Fruit fly (Drosophila melanogaster) whole organism, embryonic: ENCODE data around the gene CG31776.

ENCODE experiments used
- Awh ChIP-seq: fragments of 200-800 bp; sonication (Bioruptor generic); IDR thresholded peaks from 2 replicates; pipeline ENCODE4, ENCODE4 v1.3.6; 2022; ENCODE audit warnings: missing biosample characterization, missing genetic modification characterization
- CG10147 ChIP-seq: fragments of 200-800 bp; sonication (Bioruptor generic); optimal IDR thresholded peaks from 2 replicates; lab custom pipeline; 2019; ENCODE audit warnings: missing biosample characterization, mild to moderate bottlenecking, missing genetic modification characterization, moderate library complexity
- CG10959 ChIP-seq: fragments of 200-800 bp; sonication (Bioruptor generic); IDR thresholded peaks from 2 replicates; pipeline ENCODE4 v1.3.6; 2022; ENCODE audit warnings: missing biosample characterization, missing genetic modification characterization
- CG10979 ChIP-seq: fragments of 200-800 bp; sonication (Bioruptor generic); optimal IDR thresholded peaks from 2 replicates; lab custom pipeline; 2018; ENCODE audit warnings: missing biosample characterization, mild to moderate bottlenecking, missing genetic modification characterization, moderate library complexity
- CG11247 ChIP-seq: fragments of 200-800 bp; sonication (Bioruptor generic); IDR thresholded peaks from 2 replicates; pipeline ENCODE4 v1.3.6; 2022; ENCODE audit warnings: missing biosample characterization, missing genetic modification characterization
- CG11695 ChIP-seq: fragments of 200-800 bp; sonication (Bioruptor generic); IDR thresholded peaks from 3 replicates; pipeline ENCODE4 v1.3.6; 2022; ENCODE audit warnings: missing biosample characterization, missing genetic modification characterization
- CG11696 ChIP-seq: fragments of 200-800 bp; sonication (Bioruptor generic); IDR thresholded peaks from 2 replicates; pipeline ENCODE4 v1.3.6; 2022; ENCODE audit warnings: missing biosample characterization, missing genetic modification characterization
- CG12155 ChIP-seq: fragments of 200-800 bp; sonication (Bioruptor generic); optimal IDR thresholded peaks from 3 replicates; lab custom pipeline; 2016; ENCODE audit warnings: missing biosample characterization, missing genetic modification characterization
- CG13424 ChIP-seq: fragments of 200-800 bp; sonication (Bioruptor generic); optimal IDR thresholded peaks from 2 replicates; lab custom pipeline; 2019; ENCODE audit warnings: missing biosample characterization, mild to moderate bottlenecking, missing genetic modification characterization, moderate library complexity
- CG1529 ChIP-seq: fragments of 200-800 bp; sonication (Bioruptor generic); optimal IDR thresholded peaks from 3 replicates; lab custom pipeline; 2018; ENCODE audit warnings: missing biosample characterization, missing genetic modification characterization
- CG15514 ChIP-seq: fragments of 200-800 bp; sonication (Bioruptor generic); optimal IDR thresholded peaks from 3 replicates; lab custom pipeline; 2017; ENCODE audit warnings: missing biosample characterization, missing genetic modification characterization, mild to moderate bottlenecking, moderate library complexity, missing genetic modification reagents
- CG15601 ChIP-seq: fragments of 200-800 bp; sonication (Bioruptor generic); optimal IDR thresholded peaks from 3 replicates; lab custom pipeline; 2019; ENCODE audit warnings: missing biosample characterization, mild to moderate bottlenecking, missing genetic modification characterization, moderate library complexity
- CG16779 ChIP-seq: fragments of 200-800 bp; sonication (Bioruptor generic); IDR thresholded peaks from 2 replicates; pipeline ENCODE4 v1.3.6; 2022; ENCODE audit warnings: missing biosample characterization, missing genetic modification characterization
- CG16813 ChIP-seq: fragments of 200-800 bp; sonication (Bioruptor generic); IDR thresholded peaks from 3 replicates; pipeline ENCODE4 v1.3.6; 2022; ENCODE audit warnings: missing biosample characterization, missing genetic modification characterization; ENCODE audit not compliant: partially characterized antibody
- CG16815 ChIP-seq: fragments of 200-800 bp; sonication (Bioruptor generic); optimal IDR thresholded peaks from 3 replicates; lab custom pipeline; 2017; ENCODE audit warnings: missing biosample characterization, mild to moderate bottlenecking, missing genetic modification characterization
- CG18764 ChIP-seq: fragments of 200-800 bp; sonication (Bioruptor generic); optimal IDR thresholded peaks from 3 replicates; lab custom pipeline; 2016; ENCODE audit warnings: missing biosample characterization, missing genetic modification characterization
- CG2712 ChIP-seq: fragments of 200-800 bp; optimal IDR thresholded peaks from 3 replicates; lab custom pipeline; 2019; ENCODE audit warnings: missing biosample characterization, mild to moderate bottlenecking, missing genetic modification characterization, moderate library complexity
- CG32532 ChIP-seq: fragments of 200-800 bp; sonication (Bioruptor generic); IDR thresholded peaks from 2 replicates; pipeline ENCODE4 v1.3.6; 2022; ENCODE audit warnings: missing biosample characterization, missing genetic modification characterization
- CG32772 ChIP-seq: fragments of 200-800 bp; sonication (Bioruptor generic); IDR thresholded peaks from 2 replicates; pipeline ENCODE4 v1.3.6; 2022; ENCODE audit warnings: missing biosample characterization, missing genetic modification characterization
- CG4820 ChIP-seq: fragments of 200-800 bp; sonication (Bioruptor generic); optimal IDR thresholded peaks from 3 replicates; lab custom pipeline; 2016; ENCODE audit warnings: missing biosample characterization, missing genetic modification characterization
- CG5953 ChIP-seq: fragments of 200-800 bp; sonication (Bioruptor generic); IDR thresholded peaks from 2 replicates; pipeline ENCODE4 v1.3.6; 2022; ENCODE audit warnings: missing biosample characterization, missing genetic modification characterization
- CG9876 ChIP-seq: fragments of 200-800 bp; sonication (Bioruptor generic); optimal IDR thresholded peaks from 2 replicates; lab custom pipeline; 2016; ENCODE audit warnings: missing biosample characterization, missing genetic modification characterization
- CHES-1-like ChIP-seq: fragments of 200-800 bp; sonication (Bioruptor generic); optimal IDR thresholded peaks from 2 replicates; lab custom pipeline; 2016; ENCODE audit warnings: missing biosample characterization, missing genetic modification characterization
- Dfd ChIP-seq, 2 experiments: fragments of >200 bp; optimal IDR thresholded peaks; 2 replicates each; lab custom pipeline; 2017; ENCODE audit warnings: missing biosample characterization in 2 of 2, missing genetic modification characterization in 2 of 2
- Drgx ChIP-seq: fragments of 200-800 bp; sonication (Bioruptor generic); IDR thresholded peaks from 2 replicates; pipeline ENCODE4 v1.3.6; 2022; ENCODE audit warnings: missing biosample characterization, missing genetic modification characterization
- Mes4 ChIP-seq: fragments of 200-800 bp; sonication (Bioruptor generic); optimal IDR thresholded peaks from 2 replicates; lab custom pipeline; 2016; ENCODE audit warnings: missing biosample characterization, missing genetic modification characterization
- Side ChIP-seq: fragments of 200-800 bp; sonication (Bioruptor generic); optimal IDR thresholded peaks from 2 replicates; lab custom pipeline; 2016; ENCODE audit warnings: missing biosample characterization, missing genetic modification characterization
- Ssrp ChIP-seq: fragments of 200-800 bp; sonication (Bioruptor generic); optimal IDR thresholded peaks from 2 replicates; lab custom pipeline; 2018; ENCODE audit warnings: missing biosample characterization, mild to moderate bottlenecking, missing genetic modification characterization, moderate library complexity
- Trl ChIP-seq, 3 experiments: fragments of >200 bp in 2 of 3; fragments of 200-800 bp in 1 of 3; sonication (Bioruptor generic) in 1 of 3; optimal IDR thresholded peaks; 2 replicates in 1 of 3; 3 replicates in 2 of 3; lab custom pipeline; 2016 to 2017; ENCODE audit warnings: missing biosample characterization in 1 of 3, missing genetic modification characterization in 1 of 3
- br ChIP-seq: fragments of >200 bp; optimal IDR thresholded peaks from 2 replicates; lab custom pipeline; 2017
- crc ChIP-seq: fragments of 200-800 bp; sonication (Bioruptor generic); optimal IDR thresholded peaks from 2 replicates; lab custom pipeline; 2016; ENCODE audit warnings: missing biosample characterization, missing genetic modification characterization
- da ChIP-seq: fragments of 200-800 bp; sonication (Bioruptor generic); optimal IDR thresholded peaks from 2 replicates; lab custom pipeline; 2016; ENCODE audit warnings: missing biosample characterization, missing genetic modification characterization
- dan ChIP-seq: fragments of 200-800 bp; sonication (Bioruptor generic); IDR thresholded peaks from 2 replicates; pipeline ENCODE4 v1.3.6; 2022; ENCODE audit warnings: missing biosample characterization, missing genetic modification characterization
- dm ChIP-seq: fragments of 200-800 bp; sonication (Bioruptor generic); optimal IDR thresholded peaks from 3 replicates; lab custom pipeline; 2016; ENCODE audit warnings: missing biosample characterization, missing genetic modification characterization
- dmrt99B ChIP-seq: fragments of 200-800 bp; sonication (Bioruptor generic); optimal IDR thresholded peaks from 2 replicates; lab custom pipeline; 2018; ENCODE audit warnings: missing biosample characterization, mild to moderate bottlenecking, missing genetic modification characterization, moderate library complexity
- dysf ChIP-seq: fragments of 200-800 bp; sonication (Bioruptor generic); IDR thresholded peaks from 3 replicates; pipeline ENCODE4 v1.3.6; 2022; ENCODE audit warnings: missing biosample characterization, missing genetic modification characterization
- hbn ChIP-seq: fragments of 200-800 bp; sonication (Bioruptor generic); IDR thresholded peaks from 2 replicates; pipeline ENCODE4 v1.3.6; 2022; ENCODE audit warnings: missing biosample characterization, missing genetic modification characterization; ENCODE audit not compliant: partially characterized antibody
- hkb ChIP-seq, 2 experiments: fragments of 200-800 bp in 1 of 2; fragments of >200 bp in 1 of 2; sonication (Bioruptor generic) in 1 of 2; IDR thresholded peaks in 1 of 2; optimal IDR thresholded peaks in 1 of 2; 2 replicates each; pipeline versions ENCODE4 v1.3.6 to Lab custom; 2017 to 2022; ENCODE audit warnings: missing biosample characterization in 1 of 2, missing genetic modification characterization in 1 of 2
- hth ChIP-seq: fragments of >200 bp; optimal IDR thresholded peaks from 2 replicates; lab custom pipeline; 2017; ENCODE audit warnings: inconsistent platforms
- jing ChIP-seq: fragments of 200-800 bp; sonication (Bioruptor generic); optimal IDR thresholded peaks from 2 replicates; lab custom pipeline; 2018; ENCODE audit warnings: missing biosample characterization, mild to moderate bottlenecking, missing genetic modification characterization
- lbe ChIP-seq: fragments of 200-800 bp; sonication (Bioruptor generic); optimal IDR thresholded peaks from 2 replicates; lab custom pipeline; 2016; ENCODE audit warnings: missing biosample characterization, mild to moderate bottlenecking, missing genetic modification characterization
- lilli ChIP-seq: fragments of 200-800 bp; sonication (Bioruptor generic); optimal IDR thresholded peaks from 3 replicates; lab custom pipeline; 2016; ENCODE audit warnings: missing biosample characterization, missing genetic modification characterization
- luna ChIP-seq: fragments of 200-800 bp; sonication (Bioruptor generic); optimal IDR thresholded peaks from 2 replicates; lab custom pipeline; 2016; ENCODE audit warnings: missing biosample characterization, missing genetic modification characterization
- pzg ChIP-seq: fragments of 200-800 bp; sonication (Bioruptor generic); optimal IDR thresholded peaks from 3 replicates; lab custom pipeline; 2018; ENCODE audit warnings: missing biosample characterization, mild to moderate bottlenecking, missing genetic modification characterization, moderate library complexity
- sd ChIP-seq: fragments of 200-800 bp; sonication (Bioruptor generic); optimal IDR thresholded peaks from 3 replicates; lab custom pipeline; 2018; ENCODE audit warnings: missing biosample characterization, mild to moderate bottlenecking, missing genetic modification characterization, moderate library complexity
- sens ChIP-seq: fragments of 200-800 bp; sonication (Bioruptor generic); peaks from one replicate; lab custom pipeline; 2016; ENCODE audit warnings: missing biosample characterization, missing genetic modification characterization
- ssp ChIP-seq: fragments of 200-800 bp; sonication (Bioruptor generic); IDR thresholded peaks from 2 replicates; pipeline ENCODE4 v1.3.6; 2022; ENCODE audit warnings: missing biosample characterization, missing genetic modification characterization
- tap ChIP-seq: fragments of 200-800 bp; optimal IDR thresholded peaks from 3 replicates; lab custom pipeline; 2019; ENCODE audit warnings: missing biosample characterization, mild to moderate bottlenecking, missing genetic modification characterization, moderate library complexity
- toy ChIP-seq: fragments of 200-800 bp; sonication (Bioruptor generic); IDR thresholded peaks from 2 replicates; pipeline ENCODE4 v1.3.6; 2022; ENCODE audit warnings: missing biosample characterization, missing genetic modification characterization
- unpg ChIP-seq: fragments of 200-800 bp; sonication (Bioruptor generic); optimal IDR thresholded peaks from 3 replicates; lab custom pipeline; 2018; ENCODE audit warnings: missing biosample characterization, mild to moderate bottlenecking, missing genetic modification characterization, moderate library complexity
- zen ChIP-seq: fragments of 200-800 bp; sonication (Bioruptor generic); optimal IDR thresholded peaks from 3 replicates; lab custom pipeline; 2018; ENCODE audit warnings: missing biosample characterization, mild to moderate bottlenecking, missing genetic modification characterization, moderate library complexity

Gene CG31776

dm6 chr2L:3435086-3435485, 34.9 kb upstream of the CG31776 start (continued):
- peak; percentile 22 for TF ChIP-seq CG16815 (GFP tag; lab: Kevin White, UChicago)
- TF ChIP-seq Dfd (GFP tag; optimal IDR thresholded peaks at IDR 0.05; lab: Kevin White, UChicago) = no peak
- 0 out of 2 replicates have a peak, but pooled peaks have one; percentile 25 for TF ChIP-seq CG32532 (GFP tag; lab: Robert Waterston, UW)
- peak; percentile 69 for TF ChIP-seq dmrt99B (tag; lab: Kevin White, UChicago)
- peak; percentile 33; the same call in 1 of the 2 replicates for TF ChIP-seq CG5953
- no peak for TF ChIP-seq hkb (optimal IDR thresholded peaks at IDR 0.05; lab: Kevin White, UChicago)
- peak; percentile 67 for TF ChIP-seq hkb (GFP tag; IDR thresholded peaks at IDR 0.05; lab: Robert Waterston, UW)
- TF ChIP-seq CG10959 = peak; percentile 64
- no peak for TF ChIP-seq br (lab: Kevin White, UChicago)
- TF ChIP-seq CHES-1-like = no peak
- TF ChIP-seq Mes4 = no peak
- TF ChIP-seq luna (GFP tag; lab: Kevin White, UChicago) = no peak
- no peak for TF ChIP-seq CG16813 (GFP tag; lab: Robert Waterston, UW)
- no peak for TF ChIP-seq sd (tag; lab: Kevin White, UChicago)
- peak; percentile 9; the same call in 1 of the 2 replicates for TF ChIP-seq dan (GFP tag; lab: Robert Waterston, UW)
- TF ChIP-seq dysf (GFP tag; lab: Robert Waterston, UW) = peak; percentile 59; the same call in 2 of the 3 replicates
- no peak for TF ChIP-seq CG10147 (GFP tag; lab: Kevin White, UChicago)
- no peak for TF ChIP-seq hth (lab: Kevin White, UChicago)
- no peak for TF ChIP-seq CG1529 (GFP tag; lab: Kevin White, UChicago)
- no peak for TF ChIP-seq pzg (GFP tag; lab: Kevin White, UChicago)
- no peak for TF ChIP-seq crc (GFP tag; lab: Kevin White, UChicago)
- 0 out of 2 replicates have a peak, but pooled peaks have one; percentile 49 for TF ChIP-seq CG32772 (GFP tag; lab: Robert Waterston, UW)
- TF ChIP-seq CG2712 (tag; lab: Kevin White, UChicago) = peak; percentile 63
- TF ChIP-seq tap (tag; lab: Kevin White, UChicago) = no peak
- TF ChIP-seq ssp = peak; percentile 53; the same call in 1 of the 2 replicates
- no peak for TF ChIP-seq CG12155 (GFP tag; lab: Kevin White, UChicago)
- TF ChIP-seq CG11247 (GFP tag; lab: Robert Waterston, UW) = no peak
- no peak for TF ChIP-seq lbe (GFP tag; lab: Kevin White, UChicago)
- TF ChIP-seq CG15601 (tag; lab: Kevin White, UChicago) = no peak
- TF ChIP-seq Awh (GFP tag; lab: Robert Waterston, UW) = no peak
- peak; percentile 47; the same call in 1 of the 2 replicates for TF ChIP-seq Drgx
- no peak for TF ChIP-seq hbn
- TF ChIP-seq CG11696 (GFP tag; lab: Robert Waterston, UW) = peak; percentile 24; the same call in 1 of the 2 replicates
- no peak for TF ChIP-seq CG16779 (GFP tag; lab: Robert Waterston, UW)
- TF ChIP-seq da (GFP tag; lab: Kevin White, UChicago) = no peak
- TF ChIP-seq Side = peak; percentile 6
- TF ChIP-seq jing (GFP tag; lab: Kevin White, UChicago) = no peak
- TF ChIP-seq CG4820 (GFP tag; lab: Kevin White, UChicago) = peak; percentile 52
- peak; percentile 85 for TF ChIP-seq sens (GFP tag; lab: Kevin White, UChicago)
- peak; percentile 42 for TF ChIP-seq unpg (GFP tag; lab: Kevin White, UChicago)
- no peak for TF ChIP-seq CG11695
- peak; percentile 57 for TF ChIP-seq CG10979 (tag; lab: Kevin White, UChicago)
- no peak for TF ChIP-seq dm (GFP tag; lab: Kevin White, UChicago)
- TF ChIP-seq toy (GFP tag; lab: Robert Waterston, UW) = no peak
- no peak for TF ChIP-seq Ssrp (tag; lab: Kevin White, UChicago)
- no peak for TF ChIP-seq Trl (optimal IDR thresholded peaks at IDR 0.05; lab: Kevin White, UChicago)
- no peak for TF ChIP-seq Trl (GFP tag; optimal IDR thresholded peaks at IDR 0.05; lab: Kevin White, UChicago)
- TF ChIP-seq CG18764 = peak; percentile 5
- TF ChIP-seq CG15514 (GFP tag; lab: Kevin White, UChicago) = peak; percentile 9
- peak; percentile 39 for TF ChIP-seq CG13424 (tag; lab: Kevin White, UChicago)
- no peak for TF ChIP-seq zen (tag; lab: Kevin White, UChicago)
- no peak for TF ChIP-seq lilli (GFP tag; lab: Kevin White, UChicago)
- TF ChIP-seq CG9876 (GFP tag; lab: Kevin White, UChicago) = peak; percentile 12
